Worm (Caenorhabditis elegans) whole organism, late embryonic: Measurements from ENCODE around the gene clc-1.
A peak's percentile ranks its signal among the peaks of the same experiment; 100 is the strongest.

ENCODE experiments used
- ceh-24 ChIP-seq: sonication (generic microtip); optimal IDR thresholded peaks from 2 replicates; lab custom pipeline; 2016; ENCODE audit warnings: mild to moderate bottlenecking, missing genetic modification characterization, missing compliant biosample characterization
- syd-9 ChIP-seq: sonication (generic microtip); optimal IDR thresholded peaks from 2 replicates; lab custom pipeline; 2016; ENCODE audit warnings: mild to moderate bottlenecking, missing genetic modification characterization, moderate library complexity, missing compliant biosample characterization

ce11 chrX:11031047-11031695, 16.1 kb upstream of the clc-1 start:
- no peak for TF ChIP-seq ceh-24 (tag; lab: Kevin White, UChicago)
- TF ChIP-seq syd-9 (tag; lab: Kevin White, UChicago) = peak; percentile 73
